Fruit fly (Drosophila melanogaster) whole organism: ENCODE data around the gene ClpP.

Source experiments
- CG8478 ChIP-seq: fragments of >200 bp; optimal IDR thresholded peaks from 2 replicates; lab custom pipeline; 2018; ENCODE audit warnings: inconsistent platforms
- Dll ChIP-seq: fragments of >200 bp; optimal IDR thresholded peaks from 2 replicates; lab custom pipeline; 2017
- EcR ChIP-seq, 2 experiments: fragments of >200 bp; optimal IDR thresholded peaks; 2 replicates each; lab custom pipeline; 2017; ENCODE audit warnings: missing biosample characterization in 2 of 2, missing genetic modification characterization in 2 of 2, missing genetic modification reagents in 2 of 2
- pan ChIP-seq: fragments of >200 bp; optimal IDR thresholded peaks from 2 replicates; lab custom pipeline; 2017
- psq ChIP-seq: fragments of >200 bp; optimal IDR thresholded peaks from 2 replicates; lab custom pipeline; 2017
- usp ChIP-seq: fragments of >200 bp; optimal IDR thresholded peaks from 2 replicates; lab custom pipeline; 2017; ENCODE audit warnings: missing biosample characterization, missing genetic modification characterization, mixed read lengths

- TF ChIP-seq usp (GFP tag; lab: Kevin White, UChicago) (no peak), CG8478 (lab: Kevin White, UChicago) (no peak), psq (lab: Kevin White, UChicago) (no peak), EcR (GFP tag; optimal IDR thresholded peaks at IDR 0.05; lab: Kevin White, UChicago) (no peak), pan (lab: Kevin White, UChicago) (no peak), Dll (no peak)
Measured at dm6 chr2L:10396488-10396824, 39.9 kb downstream of the ClpP start, which contains the start of gene Cnot4.
